Worm (Caenorhabditis elegans): ENCODE measurements around the gene sra-7.

DNA sequence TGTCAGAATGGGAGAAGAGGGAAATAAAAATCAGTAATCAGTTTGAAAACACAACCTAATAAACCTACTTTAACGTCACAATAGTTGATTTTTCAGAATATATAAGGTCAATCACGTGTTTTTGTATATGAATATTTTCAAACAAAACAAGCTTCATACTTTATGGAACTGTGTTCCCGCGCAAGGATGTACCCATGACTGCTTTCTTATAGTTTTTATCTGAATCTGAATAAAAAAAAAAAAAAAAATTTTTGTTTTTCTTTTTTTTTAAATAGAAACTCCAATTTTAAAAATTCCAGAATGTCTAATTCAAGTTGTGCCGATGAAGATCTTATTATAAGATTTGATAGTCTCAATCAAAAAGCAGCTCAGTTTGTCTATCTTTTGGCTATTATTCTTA lies 16.0 kb upstream of the sra-7 start, which contains the start of gene sra-2:
- TF ChIP-seq isw-1 (GFP tag; IDR thresholded peaks at IDR 0.05) (no peak), nhr-77 (tag; optimal IDR thresholded peaks at IDR 0.05) (no peak), fos-1 (tag; optimal IDR thresholded peaks at IDR 0.05) (no peak), pqm-1 (tag; optimal IDR thresholded peaks at IDR 0.05) (no peak), skn-1 (tag; optimal IDR thresholded peaks at IDR 0.05) (no peak), snu-23 (GFP tag; optimal IDR thresholded peaks at IDR 0.05) (no peak), ces-1 (GFP tag; optimal IDR thresholded peaks at IDR 0.05) (no peak), aly-2 (tag; optimal IDR thresholded peaks at IDR 0.05) (no peak), lin-15B (tag; optimal IDR thresholded peaks at IDR 0.05) (no peak)

Measured in whole organism, L1 larva.